Fruit fly (Drosophila melanogaster): Measurements from ENCODE around the gene Kul.

The Kul gene

dm6 chr3R:29772090-29772794 is 46.6 kb downstream of the Kul start (continued):
- TF ChIP-seq Sry-β (GFP tag; optimal IDR thresholded peaks at IDR 0.05) (peak; percentile 58), CG11456 (GFP tag; IDR thresholded peaks at IDR 0.05) (peak; percentile 58; the same call in 2 of the 3 replicates), CG12391 (tag; optimal IDR thresholded peaks at IDR 0.05) (peak; percentile 40), emc (GFP tag; optimal IDR thresholded peaks at IDR 0.05) (no peak), cad (GFP tag; optimal IDR thresholded peaks at IDR 0.05) (peak; percentile 12), Usf (GFP tag; optimal IDR thresholded peaks at IDR 0.05) (peak; percentile 51), CG1602 (GFP tag; optimal IDR thresholded peaks at IDR 0.05) (peak; percentile 21), dpn (GFP tag; optimal IDR thresholded peaks at IDR 0.05) (peak in 1 of 2 experiments; percentile 49), vnd (GFP tag; IDR thresholded peaks at IDR 0.05; ENCODE audit: partially characterized antibody) (0 out of 3 replicates have a peak, but pooled peaks have one; percentile 21), nom (GFP tag; optimal IDR thresholded peaks at IDR 0.05) (no peak), CG30431 (GFP tag; optimal IDR thresholded peaks at IDR 0.05) (peak; percentile 4), Sox100B (GFP tag; optimal IDR thresholded peaks at IDR 0.05) (peak; percentile 61), CG14050 (GFP tag; IDR thresholded peaks at IDR 0.05) (no peak), Chrac-16 (GFP tag; optimal IDR thresholded peaks at IDR 0.05) (peak; percentile 14), CG34224 (GFP tag; IDR thresholded peaks at IDR 0.05; ENCODE audit: partially characterized antibody) (no peak), BtbVII (GFP tag; optimal IDR thresholded peaks at IDR 0.05) (no peak), nmo (GFP tag; optimal IDR thresholded peaks at IDR 0.05) (peak; percentile 36), CG13624 (GFP tag; optimal IDR thresholded peaks at IDR 0.05) (no peak), MESR4 (GFP tag; optimal IDR thresholded peaks at IDR 0.05) (no peak), cwo (GFP tag; optimal IDR thresholded peaks at IDR 0.05) (no peak), jumu (GFP tag; optimal IDR thresholded peaks at IDR 0.05) (no peak), CG4707 (GFP tag; optimal IDR thresholded peaks at IDR 0.05) (no peak), shn (GFP tag; optimal IDR thresholded peaks at IDR 0.05) (no peak), CG9817 (tag; optimal IDR thresholded peaks at IDR 0.05) (peak; percentile 35), CG6272 (GFP tag; IDR thresholded peaks at IDR 0.05) (peak; percentile 46), CG34422 (GFP tag; IDR thresholded peaks at IDR 0.05) (no peak; the same call in 1 of the 3 replicates), CG11504 (tag; optimal IDR thresholded peaks at IDR 0.05) (peak; percentile 61), CG2889 (GFP tag; IDR thresholded peaks at IDR 0.05) (no peak), wor (GFP tag; IDR thresholded peaks at IDR 0.05) (no peak), run (tag; optimal IDR thresholded peaks at IDR 0.05) (no peak), Aef1 (GFP tag; IDR thresholded peaks at IDR 0.05) (0 out of 3 replicates have a peak, but pooled peaks have one; percentile 11), sug (tag; optimal IDR thresholded peaks at IDR 0.05) (no peak), crol (GFP tag; IDR thresholded peaks at IDR 0.05) (no peak), oc (tag; optimal IDR thresholded peaks at IDR 0.05) (no peak), lmd (GFP tag; IDR thresholded peaks at IDR 0.05) (peak; percentile 56; the same call in 1 of the 2 replicates), cato (GFP tag; optimal IDR thresholded peaks at IDR 0.05; ENCODE audit: borderline replicate concordance) (no peak), seq (GFP tag; IDR thresholded peaks at IDR 0.05) (no peak), Vsx1 (GFP tag; optimal IDR thresholded peaks at IDR 0.05) (no peak), CG17802 (tag; optimal IDR thresholded peaks at IDR 0.05) (no peak), CG11723 (GFP tag; optimal IDR thresholded peaks at IDR 0.05) (peak; percentile 30), ftz-f1 (GFP tag; optimal IDR thresholded peaks at IDR 0.05) (no peak), ac (GFP tag; optimal IDR thresholded peaks at IDR 0.05) (no peak), al (GFP tag; IDR thresholded peaks at IDR 0.05) (0 out of 2 replicates have a peak, but pooled peaks have one; percentile 22), HLH54F (GFP tag; optimal IDR thresholded peaks at IDR 0.05) (peak; percentile 10), gcm (GFP tag; optimal IDR thresholded peaks at IDR 0.05) (no peak), Spps (tag; optimal IDR thresholded peaks at IDR 0.05) (no peak), CG14710 (tag; optimal IDR thresholded peaks at IDR 0.05) (peak; percentile 61), Max (GFP tag; optimal IDR thresholded peaks at IDR 0.05) (peak; percentile 5), CG30403 (GFP tag; optimal IDR thresholded peaks at IDR 0.05) (peak; percentile 64)

Data from whole organism, embryonic.